Fruit fly (Drosophila melanogaster): ENCODE results near the gene CG31638.

dm6 chr2L:6464780-6465179 is 26.1 kb upstream of the CG31638 start:
- no peak for TF ChIP-seq Clk (GFP tag; optimal IDR thresholded peaks at IDR 0.05)
- TF ChIP-seq toe (GFP tag; optimal IDR thresholded peaks at IDR 0.05) = no peak
